Worm (Caenorhabditis elegans) whole organism, L4 larva: ENCODE measurements around the gene K06A9.2.

Experiments
- F37D6.2 ChIP-seq: sonication (generic microtip); optimal IDR thresholded peaks from 2 replicates; lab custom pipeline; 2016; ENCODE audit warnings: mild to moderate bottlenecking, missing genetic modification characterization, missing compliant biosample characterization
- T20F7.1 ChIP-seq: fragments of 200-800 bp; sonication (Bioruptor generic); optimal IDR thresholded peaks from 2 replicates; lab custom pipeline; 2018; ENCODE audit warnings: mild to moderate bottlenecking, missing genetic modification characterization, missing compliant biosample characterization
- Y5F2A.4 ChIP-seq: fragments of 200-800 bp; sonication (Bioruptor generic); optimal IDR thresholded peaks from 2 replicates; lab custom pipeline; 2018; ENCODE audit warnings: mild to moderate bottlenecking, missing genetic modification characterization, missing compliant biosample characterization
- aha-1 ChIP-seq: fragments of 150-350 bp; peaks from one replicate; lab custom pipeline; 2014; ENCODE audit warnings: missing biosample characterization, missing genetic modification characterization
- ceh-20 ChIP-seq: fragments of 200-800 bp; sonication (Bioruptor generic); IDR thresholded peaks from 2 replicates; pipeline ENCODE4 v1.3.6; 2022; ENCODE audit warnings: missing genetic modification reagents, missing genetic modification characterization, missing compliant biosample characterization
- ceh-44 ChIP-seq: fragments of 200-800 bp; sonication (Bioruptor generic); IDR thresholded peaks from 2 replicates; pipeline ENCODE4 v1.3.6; 2022; ENCODE audit warnings: missing genetic modification reagents, missing genetic modification characterization, missing compliant biosample characterization
- cey-2 ChIP-seq: sonication (generic microtip); optimal IDR thresholded peaks from 3 replicates; lab custom pipeline; 2017; ENCODE audit warnings: missing genetic modification characterization, mild to moderate bottlenecking, missing compliant biosample characterization, antibody characterized with exemption, borderline replicate concordance; ENCODE audit not compliant: insufficient read depth
- daf-12 ChIP-seq: fragments of 150-350 bp; optimal IDR thresholded peaks from 2 replicates; lab custom pipeline; 2014; ENCODE audit warnings: missing biosample characterization, missing genetic modification reagents, missing genetic modification characterization
- dmd-8 ChIP-seq: fragments of 200-800 bp; sonication (Bioruptor generic); IDR thresholded peaks from 2 replicates; pipeline ENCODE4 v1.3.6; 2022; ENCODE audit warnings: missing genetic modification characterization, missing compliant biosample characterization
- dpl-1 ChIP-seq: fragments of 150-350 bp; optimal IDR thresholded peaks from 2 replicates; lab custom pipeline; 2014; ENCODE audit warnings: missing biosample characterization, missing genetic modification reagents, missing genetic modification characterization
- dve-1 ChIP-seq: sonication (generic microtip); optimal IDR thresholded peaks from 2 replicates; lab custom pipeline; 2017; ENCODE audit warnings: antibody characterized with exemption, mild to moderate bottlenecking, missing genetic modification characterization, missing compliant biosample characterization; ENCODE audit not compliant: insufficient read depth
- hlh-30 ChIP-seq: sonication (generic microtip); optimal IDR thresholded peaks from 2 replicates; lab custom pipeline; 2017; ENCODE audit warnings: antibody characterized with exemption, mild to moderate bottlenecking, missing genetic modification characterization, missing compliant biosample characterization; ENCODE audit not compliant: insufficient read depth
- hmg-1.1 ChIP-seq: fragments of 200-800 bp; sonication (Bioruptor generic); IDR thresholded peaks from 2 replicates; pipeline ENCODE4 v1.3.6; 2022; ENCODE audit warnings: missing genetic modification reagents, missing genetic modification characterization, missing compliant biosample characterization
- lim-7 ChIP-seq: fragments of 200-800 bp; sonication (Bioruptor generic); IDR thresholded peaks from 2 replicates; pipeline ENCODE4 v1.3.6; 2022; ENCODE audit warnings: missing genetic modification characterization, missing compliant biosample characterization
- lin-1 ChIP-seq: fragments of 200-800 bp; sonication (Bioruptor generic); IDR thresholded peaks from 2 replicates; pipeline ENCODE4 v1.3.6; 2022; ENCODE audit warnings: missing genetic modification reagents, missing genetic modification characterization, missing compliant biosample characterization
- lin-13 ChIP-seq: fragments of 150-350 bp; optimal IDR thresholded peaks from 2 replicates; lab custom pipeline; 2014; ENCODE audit warnings: missing biosample characterization, missing genetic modification reagents, missing genetic modification characterization
- lin-38 ChIP-seq: fragments of 200-800 bp; sonication (Bioruptor generic); IDR thresholded peaks from 2 replicates; pipeline ENCODE4 v1.3.6; 2022; ENCODE audit warnings: missing genetic modification reagents, missing genetic modification characterization, missing compliant biosample characterization
- lir-3 ChIP-seq: sonication (generic microtip); optimal IDR thresholded peaks from 2 replicates; lab custom pipeline; 2016; ENCODE audit warnings: mild to moderate bottlenecking, missing genetic modification characterization, missing compliant biosample characterization
- madf-9 ChIP-seq: fragments of 200-800 bp; sonication (Bioruptor generic); conservative IDR thresholded peaks from 2 replicates; pipeline ENCODE4 v1.3.6; 2022; ENCODE audit warnings: missing genetic modification reagents, missing genetic modification characterization, missing compliant biosample characterization
- mes-2 ChIP-seq: sonication (generic microtip); optimal IDR thresholded peaks from 2 replicates; lab custom pipeline; 2016; ENCODE audit warnings: missing genotype, mild to moderate bottlenecking, missing genetic modification characterization, missing compliant biosample characterization; ENCODE audit not compliant: poor library complexity, severe bottlenecking
- mxl-3 ChIP-seq: fragments of 200-800 bp; sonication (Bioruptor generic); optimal IDR thresholded peaks from 2 replicates; lab custom pipeline; 2018; ENCODE audit warnings: mild to moderate bottlenecking, missing genetic modification characterization, missing compliant biosample characterization
- nhr-10 ChIP-seq: fragments of 150-350 bp; optimal IDR thresholded peaks from 2 replicates; lab custom pipeline; 2014; ENCODE audit warnings: missing biosample characterization, missing genetic modification characterization
- nhr-237 ChIP-seq: sonication (generic microtip); optimal IDR thresholded peaks from 2 replicates; lab custom pipeline; 2017; ENCODE audit warnings: missing biosample characterization, missing genetic modification characterization
- nhr-28 ChIP-seq: fragments of 150-350 bp; optimal IDR thresholded peaks from 2 replicates; lab custom pipeline; 2014; ENCODE audit warnings: missing biosample characterization, missing genetic modification characterization
- nhr-77 ChIP-seq: fragments of 150-350 bp; optimal IDR thresholded peaks from 2 replicates; lab custom pipeline; 2014; ENCODE audit warnings: missing biosample characterization, missing genetic modification characterization
- set-16 ChIP-seq: fragments of 200-800 bp; sonication (Bioruptor generic); IDR thresholded peaks from 2 replicates; pipeline ENCODE4 v1.3.6; 2022; ENCODE audit warnings: missing genetic modification reagents, missing genetic modification characterization, missing compliant biosample characterization
- snpc-4 ChIP-seq: fragments of 150-350 bp; optimal IDR thresholded peaks from 2 replicates; lab custom pipeline; 2014; ENCODE audit warnings: missing biosample characterization, missing genetic modification characterization
- tag-97 ChIP-seq: fragments of 200-800 bp; sonication (Bioruptor generic); IDR thresholded peaks from 2 replicates; pipeline ENCODE4 v1.3.6; 2022; ENCODE audit warnings: missing genetic modification characterization, missing compliant biosample characterization
- unc-62 ChIP-seq, 3 experiments: fragments of 150-350 bp in 1 of 3; sonication (generic microtip); optimal IDR thresholded peaks in 2 of 3; peaks in 1 of 3; 1 replicate in 1 of 3; 2 replicates in 2 of 3; lab custom pipeline; 2014 to 2017; ENCODE audit warnings: missing biosample characterization in 3 of 3, missing genetic modification characterization in 3 of 3, missing genetic modification reagents in 3 of 3, missing genotype in 1 of 3
- zip-11 ChIP-seq: fragments of 200-800 bp; sonication (Bioruptor generic); IDR thresholded peaks from 2 replicates; pipeline ENCODE4 v1.3.6; 2022; ENCODE audit warnings: missing genetic modification characterization, missing compliant biosample characterization
- zip-2 ChIP-seq: fragments of 150-350 bp; optimal IDR thresholded peaks from 2 replicates; lab custom pipeline; 2014; ENCODE audit warnings: missing biosample characterization, missing genetic modification characterization
- ztf-11 ChIP-seq: fragments of 150-350 bp; optimal IDR thresholded peaks from 2 replicates; lab custom pipeline; 2014; ENCODE audit warnings: missing biosample characterization, missing genetic modification characterization

K06A9.2 gene

ce11 chrX:1512307-1512706 is 23.9 kb upstream of the K06A9.2 start:
- TF ChIP-seq aha-1 (tag; lab: Kevin White, UChicago) = peak; percentile 48
- peak; percentile 80 for TF ChIP-seq set-16
- TF ChIP-seq lin-38 (GFP tag; lab: Robert Waterston, UW) = no peak
- TF ChIP-seq, all 104 proteins: peak for 2

ce11 chrX:1513153-1513552 is 23.0 kb upstream of the K06A9.2 start:
- no peak for TF ChIP-seq ceh-20 (GFP tag; lab: Robert Waterston, UW)
- no peak for TF ChIP-seq zip-2 (tag; lab: Kevin White, UChicago)
- no peak for TF ChIP-seq dmd-8 (GFP tag; lab: Robert Waterston, UW)
- no peak for TF ChIP-seq cey-2 (tag; lab: Kevin White, UChicago)
- no peak for TF ChIP-seq nhr-10 (tag; lab: Kevin White, UChicago)
- peak; percentile 97 for TF ChIP-seq aha-1 (tag; lab: Kevin White, UChicago)
- TF ChIP-seq T20F7.1 = no peak
- TF ChIP-seq F37D6.2 = no peak
- no peak for TF ChIP-seq nhr-28 (tag; lab: Kevin White, UChicago)
- TF ChIP-seq lir-3 = no peak
- TF ChIP-seq set-16 = peak; percentile 19; the same call in 1 of the 2 replicates
- TF ChIP-seq ceh-44 (GFP tag; lab: Robert Waterston, UW) = no peak
- no peak for TF ChIP-seq nhr-237
- no peak for TF ChIP-seq ztf-11 (tag; lab: Kevin White, UChicago)
- no peak for TF ChIP-seq hmg-1.1 (GFP tag; lab: Robert Waterston, UW)
- 0 out of 2 replicates have a peak, but pooled peaks have one; percentile 35 for TF ChIP-seq lim-7
- TF ChIP-seq snpc-4 = no peak
- TF ChIP-seq unc-62 (GFP tag; optimal IDR thresholded peaks at IDR 0.05 in 1 of 2; lab: Kevin White, UChicago) = no peak
- no peak for TF ChIP-seq unc-62 (tag; optimal IDR thresholded peaks at IDR 0.05; lab: Kevin White, UChicago)
- TF ChIP-seq daf-12 (tag; lab: Kevin White, UChicago) = no peak
- TF ChIP-seq tag-97 = no peak
- no peak for TF ChIP-seq nhr-77 (tag; lab: Kevin White, UChicago)

- TF ChIP-seq unc-62 (GFP tag; optimal IDR thresholded peaks at IDR 0.05 in 1 of 2; lab: Kevin White, UChicago) = peak in 1 of 2 experiments; percentile 81
- no peak for TF ChIP-seq unc-62 (tag; optimal IDR thresholded peaks at IDR 0.05; lab: Kevin White, UChicago)
- no peak for TF ChIP-seq lin-38 (GFP tag; lab: Robert Waterston, UW)
- peak; percentile 68 for TF ChIP-seq aha-1 (tag; lab: Kevin White, UChicago)
These were observed 19.6 kb upstream of the K06A9.2 start for ce11 chrX:1516574-1516973.

ce11 chrX:1517519-1517918 is 18.6 kb upstream of the K06A9.2 start:
- TF ChIP-seq madf-9 = no peak
- no peak for TF ChIP-seq daf-12 (tag; lab: Kevin White, UChicago)
- no peak for TF ChIP-seq ceh-20 (GFP tag; lab: Robert Waterston, UW)
- peak; percentile 40; the same call in 1 of the 2 replicates for TF ChIP-seq set-16
- no peak for TF ChIP-seq Y5F2A.4 (GFP tag; lab: Kevin White, UChicago)
- no peak for TF ChIP-seq lim-7
- TF ChIP-seq snpc-4 = no peak
- TF ChIP-seq aha-1 (tag; lab: Kevin White, UChicago) = peak; percentile 94
- no peak for TF ChIP-seq zip-11 (GFP tag; lab: Robert Waterston, UW)
- no peak for TF ChIP-seq mxl-3 (GFP tag; lab: Kevin White, UChicago)
- no peak for TF ChIP-seq dve-1 (tag; lab: Kevin White, UChicago)
- no peak for TF ChIP-seq lin-1 (GFP tag; lab: Robert Waterston, UW)
- TF ChIP-seq dpl-1 = no peak
- TF ChIP-seq lin-38 (GFP tag; lab: Robert Waterston, UW) = no peak
- TF ChIP-seq mes-2 = no peak
- TF ChIP-seq lin-13 (GFP tag; lab: Kevin White, UChicago) = no peak

- TF ChIP-seq dmd-8 (GFP tag; lab: Robert Waterston, UW) (no peak), hlh-30 (tag; lab: Kevin White, UChicago) (no peak), dve-1 (tag; lab: Kevin White, UChicago) (no peak)
These were observed 14.8 kb upstream of the K06A9.2 start, which contains the start of gene toca-1 for ce11 chrX:1521387-1521786. TSS of gene toca-1 (minus strand) at chrX:1521487.
